Worm (Caenorhabditis elegans): ENCODE data around the gene ZC250.4.
A peak's percentile ranks its signal among the peaks of the same experiment; 100 is the strongest.

Gene ZC250.4

ce11 chrV:5845669-5846189 is 32.8 kb upstream of the ZC250.4 start, which contains the start of gene F26F12.3:
TSS of gene F26F12.3 (minus strand) at chrV:5845719.
- TF ChIP-seq unc-120 (tag; optimal IDR thresholded peaks at IDR 0.05; ENCODE audit: poor library complexity, severe bottlenecking) = peak; percentile 15
- no peak for TF ChIP-seq elt-1 (tag; optimal IDR thresholded peaks at IDR 0.05; ENCODE audit: borderline replicate concordance, insufficient read depth)
- no peak for TF ChIP-seq nhr-28 (tag; optimal IDR thresholded peaks at IDR 0.05)

- TF ChIP-seq mep-1 (tag; optimal IDR thresholded peaks at IDR 0.05) = no peak
- no peak for TF ChIP-seq nhr-28 (tag; optimal IDR thresholded peaks at IDR 0.05)
- TF ChIP-seq flh-1 (GFP tag; optimal IDR thresholded peaks at IDR 0.05) = no peak
- no peak for TF ChIP-seq snpc-4 (tag; optimal IDR thresholded peaks at IDR 0.05)
- TF ChIP-seq hlh-1 (tag; optimal IDR thresholded peaks at IDR 0.05) = no peak
- TF ChIP-seq ceh-43 (GFP tag; optimal IDR thresholded peaks at IDR 0.05) = no peak
These were observed 32.2 kb upstream of the ZC250.4 start for ce11 chrV:5845162-5845561.

- no peak for TF ChIP-seq hlh-1 (tag; optimal IDR thresholded peaks at IDR 0.05)
- no peak for TF ChIP-seq sptf-1 (tag; optimal IDR thresholded peaks at IDR 0.05)
- TF ChIP-seq M03D4.4 (tag; optimal IDR thresholded peaks at IDR 0.05) = no peak
- TF ChIP-seq bed-3 (GFP tag; optimal IDR thresholded peaks at IDR 0.05) = no peak
- no peak for TF ChIP-seq mls-2 (tag; optimal IDR thresholded peaks at IDR 0.05)
- no peak for TF ChIP-seq lin-13 (tag; optimal IDR thresholded peaks at IDR 0.05)
- no peak for TF ChIP-seq unc-120 (tag; optimal IDR thresholded peaks at IDR 0.05; ENCODE audit: poor library complexity, severe bottlenecking)
- no peak for TF ChIP-seq lin-32 (GFP tag; optimal IDR thresholded peaks at IDR 0.05)
- TF ChIP-seq elt-3 (tag; optimal IDR thresholded peaks at IDR 0.05) = no peak
- TF ChIP-seq drap-1 (GFP tag; optimal IDR thresholded peaks at IDR 0.05) = no peak
- TF ChIP-seq nhr-76 (tag; optimal IDR thresholded peaks at IDR 0.05) = no peak
- no peak for TF ChIP-seq ceh-39 (tag; optimal IDR thresholded peaks at IDR 0.05)
These were observed 31.4 kb upstream of the ZC250.4 start for ce11 chrV:5844349-5844760.

- TF ChIP-seq drap-1 (GFP tag; optimal IDR thresholded peaks at IDR 0.05) (peak; percentile 6), ceh-83 (GFP tag; optimal IDR thresholded peaks at IDR 0.05) (peak; percentile 13), mls-2 (tag; optimal IDR thresholded peaks at IDR 0.05) (no peak)
These were observed 30.7 kb upstream of the ZC250.4 start for ce11 chrV:5843415-5844337.

ce11 chrV:5842507-5843144 is 29.7 kb upstream of the ZC250.4 start:
- no peak for TF ChIP-seq unc-120 (tag; optimal IDR thresholded peaks at IDR 0.05; ENCODE audit: poor library complexity, severe bottlenecking)
- no peak for TF ChIP-seq ceh-43 (GFP tag; optimal IDR thresholded peaks at IDR 0.05)
- no peak for TF ChIP-seq ceh-83 (GFP tag; optimal IDR thresholded peaks at IDR 0.05)
- no peak for TF ChIP-seq snpc-4 (tag; optimal IDR thresholded peaks at IDR 0.05)
- TF ChIP-seq cnd-1 (tag; optimal IDR thresholded peaks at IDR 0.05) = no peak
- TF ChIP-seq unc-62 (GFP tag; optimal IDR thresholded peaks at IDR 0.05) = no peak
- TF ChIP-seq nhr-2 (tag; optimal IDR thresholded peaks at IDR 0.05) = no peak
- TF ChIP-seq ceh-39 (tag; optimal IDR thresholded peaks at IDR 0.05) = no peak
- TF ChIP-seq nhr-237 (tag; optimal IDR thresholded peaks at IDR 0.05) = no peak
- TF ChIP-seq sptf-1 (tag; optimal IDR thresholded peaks at IDR 0.05) = no peak
- TF ChIP-seq nhr-28 (tag; optimal IDR thresholded peaks at IDR 0.05) = no peak
- TF ChIP-seq flh-1 (GFP tag; optimal IDR thresholded peaks at IDR 0.05) = no peak
- no peak for TF ChIP-seq lin-13 (tag; optimal IDR thresholded peaks at IDR 0.05)
- no peak for TF ChIP-seq mep-1 (tag; optimal IDR thresholded peaks at IDR 0.05)
- no peak for TF ChIP-seq mab-5 (tag; optimal IDR thresholded peaks at IDR 0.05)
- no peak for TF ChIP-seq lsy-2 (tag; optimal IDR thresholded peaks at IDR 0.05)

- TF ChIP-seq M03D4.4 (tag; optimal IDR thresholded peaks at IDR 0.05) (no peak), zip-8 (tag; optimal IDR thresholded peaks at IDR 0.05) (no peak), bed-3 (GFP tag; optimal IDR thresholded peaks at IDR 0.05) (no peak), flh-1 (GFP tag; optimal IDR thresholded peaks at IDR 0.05) (no peak), sem-2 (GFP tag; optimal IDR thresholded peaks at IDR 0.05) (no peak), sptf-1 (tag; optimal IDR thresholded peaks at IDR 0.05) (no peak)
These were observed 28.0 kb upstream of the ZC250.4 start for ce11 chrV:5840939-5841338.

Measured in whole organism, mixed stage, embryonic.